Worm (Caenorhabditis elegans) whole organism, L4 larva: ENCODE measurements around the gene Y39B6A.30.
"Not testable (repeated sequence)": the region's sequence is repeated elsewhere in the genome, so short reads cannot be mapped to it uniquely, and the experiment has no call there.

Experiments
- D1046.2 ChIP-seq: fragments of 200-800 bp; sonication (Bioruptor generic); IDR thresholded peaks from 2 replicates; pipeline ENCODE4 v1.3.6; 2022; ENCODE audit warnings: missing genetic modification characterization, missing compliant biosample characterization
- F44E2.7 ChIP-seq: fragments of 200-800 bp; sonication (Bioruptor generic); IDR thresholded peaks from 2 replicates; pipeline ENCODE4 v2.1.2; 2022; ENCODE audit warnings: missing genetic modification characterization, missing compliant biosample characterization
- R02D3.7 ChIP-seq: fragments of 150-350 bp; sonication (generic microtip); optimal IDR thresholded peaks from 3 replicates; lab custom pipeline; 2014; ENCODE audit warnings: missing biosample characterization, missing genetic modification characterization
- T20F7.1 ChIP-seq: fragments of 200-800 bp; sonication (Bioruptor generic); optimal IDR thresholded peaks from 2 replicates; lab custom pipeline; 2018; ENCODE audit warnings: mild to moderate bottlenecking, missing genetic modification characterization, missing compliant biosample characterization
- Y105C5A.15 ChIP-seq: fragments of 200-800 bp; sonication (Bioruptor generic); IDR thresholded peaks from 2 replicates; pipeline ENCODE4 v1.3.6; 2022; ENCODE audit warnings: missing genetic modification characterization, missing compliant biosample characterization
- Y5F2A.4 ChIP-seq: fragments of 200-800 bp; sonication (Bioruptor generic); optimal IDR thresholded peaks from 2 replicates; lab custom pipeline; 2018; ENCODE audit warnings: mild to moderate bottlenecking, missing genetic modification characterization, missing compliant biosample characterization
- ZK337.2 ChIP-seq: fragments of 200-800 bp; sonication (Bioruptor generic); IDR thresholded peaks from 2 replicates; pipeline ENCODE4 v1.3.6; 2022; ENCODE audit warnings: missing genetic modification reagents, missing genetic modification characterization, missing compliant biosample characterization
- ZK546.5 ChIP-seq, 2 experiments: sonication (generic microtip); optimal IDR thresholded peaks; 2 replicates each; lab custom pipeline; 2017; ENCODE audit warnings: missing biosample characterization in 2 of 2, missing genetic modification characterization in 2 of 2
- aly-2 ChIP-seq: sonication (generic microtip); optimal IDR thresholded peaks from 2 replicates; lab custom pipeline; 2018; ENCODE audit warnings: missing biosample characterization, missing genetic modification characterization
- ama-1 ChIP-seq: fragments of 150-350 bp; optimal IDR thresholded peaks from 2 replicates; lab custom pipeline; 2014; ENCODE audit warnings: inconsistent platforms, mixed read lengths
- attf-4 ChIP-seq: sonication (generic microtip); optimal IDR thresholded peaks from 3 replicates; lab custom pipeline; 2017; ENCODE audit warnings: missing biosample characterization, missing genetic modification characterization
- ceh-28 ChIP-seq: fragments of 150-350 bp; optimal IDR thresholded peaks from 2 replicates; lab custom pipeline; 2014; ENCODE audit warnings: missing biosample characterization, missing genetic modification reagents, missing genetic modification characterization
- ces-1 ChIP-seq: fragments of 150-350 bp; sonication (generic microtip); optimal IDR thresholded peaks from 4 replicates; lab custom pipeline; 2014; ENCODE audit warnings: missing biosample characterization, missing genetic modification reagents, missing genetic modification characterization
- cey-2 ChIP-seq: sonication (generic microtip); optimal IDR thresholded peaks from 3 replicates; lab custom pipeline; 2017; ENCODE audit warnings: missing genetic modification characterization, mild to moderate bottlenecking, missing compliant biosample characterization, antibody characterized with exemption, borderline replicate concordance; ENCODE audit not compliant: insufficient read depth
- ctbp-1 ChIP-seq: fragments of 200-800 bp; sonication (Bioruptor generic); IDR thresholded peaks from 2 replicates; pipeline ENCODE4 v1.3.6; 2022; ENCODE audit warnings: missing genetic modification reagents, missing genetic modification characterization, missing compliant biosample characterization
- daf-12 ChIP-seq: fragments of 150-350 bp; optimal IDR thresholded peaks from 2 replicates; lab custom pipeline; 2014; ENCODE audit warnings: missing biosample characterization, missing genetic modification reagents, missing genetic modification characterization
- dmd-6 ChIP-seq: fragments of 200-800 bp; sonication (Bioruptor generic); IDR thresholded peaks from 2 replicates; pipeline ENCODE4 v1.3.6; 2022; ENCODE audit warnings: missing genetic modification reagents, missing genetic modification characterization, missing compliant biosample characterization
- dmd-9 ChIP-seq: fragments of 200-800 bp; sonication (Bioruptor generic); IDR thresholded peaks from 2 replicates; pipeline ENCODE4 v1.3.6; 2022; ENCODE audit warnings: missing genetic modification reagents, missing genetic modification characterization, missing compliant biosample characterization
- dpl-1 ChIP-seq: fragments of 150-350 bp; optimal IDR thresholded peaks from 2 replicates; lab custom pipeline; 2014; ENCODE audit warnings: missing biosample characterization, missing genetic modification reagents, missing genetic modification characterization
- hlh-11 ChIP-seq: fragments of 200-800 bp; sonication (Bioruptor generic); optimal IDR thresholded peaks from 2 replicates; lab custom pipeline; 2018; ENCODE audit warnings: mild to moderate bottlenecking, missing genetic modification characterization, missing compliant biosample characterization
- hlh-30 ChIP-seq: sonication (generic microtip); optimal IDR thresholded peaks from 2 replicates; lab custom pipeline; 2017; ENCODE audit warnings: antibody characterized with exemption, mild to moderate bottlenecking, missing genetic modification characterization, missing compliant biosample characterization; ENCODE audit not compliant: insufficient read depth
- hmg-1.1 ChIP-seq: fragments of 200-800 bp; sonication (Bioruptor generic); IDR thresholded peaks from 2 replicates; pipeline ENCODE4 v1.3.6; 2022; ENCODE audit warnings: missing genetic modification reagents, missing genetic modification characterization, missing compliant biosample characterization
- lin-1 ChIP-seq: fragments of 200-800 bp; sonication (Bioruptor generic); IDR thresholded peaks from 2 replicates; pipeline ENCODE4 v1.3.6; 2022; ENCODE audit warnings: missing genetic modification reagents, missing genetic modification characterization, missing compliant biosample characterization
- lin-15B ChIP-seq: fragments of 150-350 bp; sonication (generic microtip); optimal IDR thresholded peaks from 3 replicates; lab custom pipeline; 2014; ENCODE audit warnings: missing biosample characterization, missing genetic modification characterization
- lir-3 ChIP-seq: sonication (generic microtip); optimal IDR thresholded peaks from 2 replicates; lab custom pipeline; 2016; ENCODE audit warnings: mild to moderate bottlenecking, missing genetic modification characterization, missing compliant biosample characterization
- lsy-2 ChIP-seq, 2 experiments: fragments of 150-350 bp in 1 of 2; sonication (generic microtip) in 1 of 2; optimal IDR thresholded peaks; 2 replicates each; lab custom pipeline; 2014 to 2017; ENCODE audit warnings: missing biosample characterization in 2 of 2, missing genetic modification characterization in 2 of 2
- mep-1 ChIP-seq: fragments of 150-350 bp; sonication (generic microtip); optimal IDR thresholded peaks from 3 replicates; lab custom pipeline; 2014; ENCODE audit warnings: missing biosample characterization, missing genetic modification characterization
- mxl-3 ChIP-seq: fragments of 200-800 bp; sonication (Bioruptor generic); optimal IDR thresholded peaks from 2 replicates; lab custom pipeline; 2018; ENCODE audit warnings: mild to moderate bottlenecking, missing genetic modification characterization, missing compliant biosample characterization
- nhr-10 ChIP-seq: fragments of 150-350 bp; optimal IDR thresholded peaks from 2 replicates; lab custom pipeline; 2014; ENCODE audit warnings: missing biosample characterization, missing genetic modification characterization
- nhr-237 ChIP-seq: sonication (generic microtip); optimal IDR thresholded peaks from 2 replicates; lab custom pipeline; 2017; ENCODE audit warnings: missing biosample characterization, missing genetic modification characterization
- nhr-6 ChIP-seq: fragments of 150-350 bp; optimal IDR thresholded peaks from 2 replicates; lab custom pipeline; 2014; ENCODE audit warnings: missing biosample characterization, missing genetic modification characterization
- nhr-77 ChIP-seq: fragments of 150-350 bp; optimal IDR thresholded peaks from 2 replicates; lab custom pipeline; 2014; ENCODE audit warnings: missing biosample characterization, missing genetic modification characterization
- pha-4 ChIP-seq, 2 experiments: fragments of 150-350 bp in 1 of 2; fragments of 200-800 bp in 1 of 2; sonication (Bioruptor generic) in 1 of 2; IDR thresholded peaks in 1 of 2; optimal IDR thresholded peaks in 1 of 2; 2 replicates each; pipeline versions ENCODE4 v1.3.6 to Lab custom; 2014 to 2022; ENCODE audit warnings: missing genetic modification characterization in 2 of 2, missing genetic modification reagents in 2 of 2, missing biosample characterization in 1 of 2, missing compliant biosample characterization in 1 of 2
- php-3 ChIP-seq: fragments of 200-800 bp; sonication (Bioruptor generic); IDR thresholded peaks from 2 replicates; pipeline ENCODE4 v1.3.6; 2022; ENCODE audit warnings: missing genetic modification reagents, missing genetic modification characterization, missing compliant biosample characterization
- pqm-1 ChIP-seq: sonication (generic microtip); optimal IDR thresholded peaks from 2 replicates; lab custom pipeline; 2017; ENCODE audit warnings: missing biosample characterization, missing genetic modification characterization
- rbr-2 ChIP-seq: sonication (generic microtip); optimal IDR thresholded peaks from 2 replicates; lab custom pipeline; 2016; ENCODE audit warnings: missing genotype, missing genetic modification characterization, missing compliant biosample characterization
- saeg-2 ChIP-seq: fragments of 200-800 bp; sonication (Bioruptor generic); IDR thresholded peaks from 2 replicates; pipeline ENCODE4 v1.3.6; 2022; ENCODE audit warnings: missing genetic modification reagents, missing genetic modification characterization, missing compliant biosample characterization
- sdz-12 ChIP-seq: fragments of 200-800 bp; sonication (Bioruptor generic); optimal IDR thresholded peaks from 2 replicates; lab custom pipeline; 2018; ENCODE audit warnings: mild to moderate bottlenecking, missing genetic modification characterization, missing compliant biosample characterization
- set-16 ChIP-seq: fragments of 200-800 bp; sonication (Bioruptor generic); IDR thresholded peaks from 2 replicates; pipeline ENCODE4 v1.3.6; 2022; ENCODE audit warnings: missing genetic modification reagents, missing genetic modification characterization, missing compliant biosample characterization
- snpc-4 ChIP-seq: fragments of 150-350 bp; optimal IDR thresholded peaks from 2 replicates; lab custom pipeline; 2014; ENCODE audit warnings: missing biosample characterization, missing genetic modification characterization
- spr-3 ChIP-seq: fragments of 200-800 bp; sonication (Bioruptor generic); optimal IDR thresholded peaks from 2 replicates; lab custom pipeline; 2018; ENCODE audit warnings: mild to moderate bottlenecking, missing genetic modification characterization, missing compliant biosample characterization
- tag-97 ChIP-seq: fragments of 200-800 bp; sonication (Bioruptor generic); IDR thresholded peaks from 2 replicates; pipeline ENCODE4 v1.3.6; 2022; ENCODE audit warnings: missing genetic modification characterization, missing compliant biosample characterization
- tra-1 ChIP-seq: fragments of 200-800 bp; sonication (Bioruptor generic); IDR thresholded peaks from 2 replicates; pipeline ENCODE4 v1.3.6; 2022; ENCODE audit warnings: missing genetic modification reagents, missing genetic modification characterization, missing compliant biosample characterization
- unc-130 ChIP-seq: sonication (generic microtip); optimal IDR thresholded peaks from 2 replicates; lab custom pipeline; 2016; ENCODE audit warnings: missing genetic modification reagents, missing genetic modification characterization, missing compliant biosample characterization
- unc-39 ChIP-seq: sonication (generic microtip); optimal IDR thresholded peaks from 2 replicates; lab custom pipeline; 2017; ENCODE audit warnings: missing biosample characterization, missing genetic modification characterization
- zfp-3 ChIP-seq: fragments of 200-800 bp; sonication (Bioruptor generic); conservative IDR thresholded peaks from 2 replicates; pipeline ENCODE4 v1.3.6; 2022; ENCODE audit warnings: missing genetic modification reagents, missing genetic modification characterization, missing compliant biosample characterization
- zip-11 ChIP-seq: fragments of 200-800 bp; sonication (Bioruptor generic); IDR thresholded peaks from 2 replicates; pipeline ENCODE4 v1.3.6; 2022; ENCODE audit warnings: missing genetic modification characterization, missing compliant biosample characterization
- zip-2 ChIP-seq: fragments of 150-350 bp; optimal IDR thresholded peaks from 2 replicates; lab custom pipeline; 2014; ENCODE audit warnings: missing biosample characterization, missing genetic modification characterization

Gene Y39B6A.30

DNA sequence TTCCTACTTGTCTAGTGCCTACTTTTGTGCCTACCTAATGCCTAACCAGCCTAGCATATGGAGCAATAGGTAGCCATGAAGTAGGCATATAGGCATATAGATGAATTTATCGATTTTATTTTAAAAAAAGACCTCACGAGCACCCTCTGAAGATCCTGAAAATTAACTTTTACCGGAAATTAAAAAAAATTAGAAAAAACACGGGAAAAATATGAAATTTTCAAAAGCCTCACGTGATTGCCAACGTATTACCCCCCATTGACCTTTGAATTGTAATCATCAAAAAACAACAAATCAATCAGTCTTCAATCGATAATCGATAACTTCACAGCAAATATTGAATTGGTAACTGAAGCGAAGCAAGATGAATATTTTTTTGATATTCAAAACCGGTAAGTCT is at the start of gene Y39B6A.30:
Gene Y39B6A.30, plus strand, starts transcription at position 301 of the 400 bp plus-strand sequence.
- TF ChIP-seq ceh-28, T20F7.1, snpc-4: not testable (repeated sequence)

DNA sequence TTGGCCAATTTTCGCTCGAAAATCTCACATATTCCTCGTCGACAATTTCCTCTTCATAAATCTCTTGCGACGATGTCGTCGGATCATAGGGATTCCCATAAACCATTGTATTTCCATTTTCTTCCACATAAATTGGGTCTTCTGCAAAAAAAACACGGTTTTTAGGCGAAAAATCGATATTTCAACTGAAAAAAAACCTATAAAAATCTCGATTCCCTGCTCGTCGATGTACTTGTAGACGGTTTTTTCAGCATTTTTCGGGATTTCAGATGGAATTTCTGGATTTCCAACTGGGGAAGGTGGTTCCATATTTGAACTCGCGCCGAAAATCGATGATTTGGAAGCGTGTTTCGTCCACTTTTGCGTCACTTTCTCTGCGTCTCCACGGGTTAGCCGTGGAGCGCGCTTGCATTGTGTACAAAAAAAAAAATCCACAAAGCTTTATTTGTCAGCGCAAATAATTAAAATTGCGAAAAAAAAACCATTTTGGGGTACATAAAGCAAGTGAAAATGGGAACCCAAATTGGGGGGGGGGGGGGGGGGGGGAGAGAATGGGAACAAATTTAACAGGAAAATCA is 46.8 kb upstream of the Y39B6A.30 start, which contains the start of gene Y39B6A.43:
Gene Y39B6A.43, minus strand, starts transcription at position 351 of the 578 bp plus-strand sequence.
- TF ChIP-seq daf-12 (tag; lab: Kevin White, UChicago) = no peak
- TF ChIP-seq hlh-11 = peak; percentile 94
- peak; percentile 97 for TF ChIP-seq zfp-3 (GFP tag; lab: Robert Waterston, UW)
- peak; percentile 13 for TF ChIP-seq ceh-28
- peak; percentile 96 for TF ChIP-seq rbr-2 (tag; lab: Kevin White, UChicago)
- TF ChIP-seq lir-3 (tag; lab: Kevin White, UChicago) = peak; percentile 24
- peak; percentile 78 for TF ChIP-seq ces-1 (GFP tag; lab: Kevin White, UChicago)
- peak; percentile 69; the same call in 1 of the 2 replicates for TF ChIP-seq Y105C5A.15 (GFP tag; lab: Robert Waterston, UW)
- TF ChIP-seq D1046.2 (GFP tag; lab: Robert Waterston, UW) = peak; percentile 82; the same call in 1 of the 2 replicates
- TF ChIP-seq saeg-2 (GFP tag; lab: Robert Waterston, UW) = peak; percentile 92
- no peak for TF ChIP-seq unc-39
- TF ChIP-seq tra-1 = peak; percentile 97
- TF ChIP-seq F44E2.7 = peak; percentile 81; the same call in 1 of the 2 replicates
- peak; percentile 93 for TF ChIP-seq unc-130 (GFP tag; lab: Kevin White, UChicago)
- TF ChIP-seq tag-97 (GFP tag; lab: Robert Waterston, UW) = 0 out of 2 replicates have a peak, but pooled peaks have one; percentile 28
- TF ChIP-seq sdz-12 = no peak
- peak in 1 of 2 experiments; percentile 68 for TF ChIP-seq ZK546.5 (tag; optimal IDR thresholded peaks at IDR 0.05; lab: Kevin White, UChicago)
- TF ChIP-seq zip-2 (tag; lab: Kevin White, UChicago) = peak; percentile 81
- TF ChIP-seq pha-4 (GFP tag; IDR thresholded peaks at IDR 0.05; lab: Robert Waterston, UW) = peak; percentile 97
- peak; percentile 94 for TF ChIP-seq pha-4 (tag; optimal IDR thresholded peaks at IDR 0.05; lab: Kevin White, UChicago)
- peak; percentile 94 for TF ChIP-seq nhr-6 (tag; lab: Kevin White, UChicago)
- TF ChIP-seq Y5F2A.4 (GFP tag; lab: Kevin White, UChicago) = peak; percentile 80
- TF ChIP-seq ZK337.2 (GFP tag; lab: Robert Waterston, UW) = peak; percentile 84
- no peak for TF ChIP-seq zip-11 (GFP tag; lab: Robert Waterston, UW)
- peak; percentile 78 for TF ChIP-seq mxl-3 (GFP tag; lab: Kevin White, UChicago)
- no peak for TF ChIP-seq attf-4 (tag; lab: Kevin White, UChicago)
- peak; percentile 97 for TF ChIP-seq hmg-1.1
- peak; percentile 91 for TF ChIP-seq T20F7.1
- peak; percentile 81 for TF ChIP-seq php-3 (GFP tag; lab: Robert Waterston, UW)
- peak; percentile 95 for TF ChIP-seq ctbp-1
- peak; percentile 98 for TF ChIP-seq mep-1 (tag; lab: Kevin White, UChicago)
- peak; percentile 91 to 97 for TF ChIP-seq lsy-2 (tag; optimal IDR thresholded peaks at IDR 0.05; lab: Kevin White, UChicago)
- TF ChIP-seq nhr-237 = peak; percentile 70
- TF ChIP-seq lin-15B (tag; lab: Kevin White, UChicago) = peak; percentile 94
- TF ChIP-seq pqm-1 (tag; lab: Kevin White, UChicago) = peak; percentile 11
- peak; percentile 86 for TF ChIP-seq lin-1 (GFP tag; lab: Robert Waterston, UW)
- TF ChIP-seq dmd-9 (GFP tag; lab: Robert Waterston, UW) = peak; percentile 96
- TF ChIP-seq dpl-1 (GFP tag; lab: Kevin White, UChicago) = peak; percentile 99
- peak; percentile 98 for TF ChIP-seq nhr-77 (tag; lab: Kevin White, UChicago)
- TF ChIP-seq R02D3.7 (tag; lab: Kevin White, UChicago) = no peak
- TF ChIP-seq dmd-6 = peak; percentile 98
- TF ChIP-seq ama-1 (lab: Kevin White, UChicago) = peak; percentile 80
- TF ChIP-seq hlh-30 (tag; lab: Kevin White, UChicago) = peak; percentile 90
- peak; percentile 43 for TF ChIP-seq aly-2 (tag; lab: Kevin White, UChicago)
- peak; percentile 64 for TF ChIP-seq set-16 (GFP tag; lab: Robert Waterston, UW)
- TF ChIP-seq spr-3 (GFP tag; lab: Kevin White, UChicago) = peak; percentile 95
- no peak for TF ChIP-seq cey-2 (tag; lab: Kevin White, UChicago)
- no peak for TF ChIP-seq nhr-10 (tag; lab: Kevin White, UChicago)
